Worm (Caenorhabditis elegans): Measurements from ENCODE around the gene F35B12.9.
A peak's percentile ranks its signal among the peaks of the same experiment; 100 is the strongest.

The F35B12.9 gene

ce11 chrV:11624954-11625353 is 24.0 kb downstream of the F35B12.9 start:
- TF ChIP-seq pha-4 (tag; optimal IDR thresholded peaks at IDR 0.05): no peak
- TF ChIP-seq ceh-24 (tag; optimal IDR thresholded peaks at IDR 0.05): no peak
- no peak for TF ChIP-seq pag-3 (tag; optimal IDR thresholded peaks at IDR 0.05; ENCODE audit: borderline replicate concordance)
- TF ChIP-seq hlh-6 (tag; optimal IDR thresholded peaks at IDR 0.05): no peak
- no peak for TF ChIP-seq ceh-2 (tag; optimal IDR thresholded peaks at IDR 0.05)

- no peak for TF ChIP-seq K02D7.2 (tag; optimal IDR thresholded peaks at IDR 0.05)
Measured at ce11 chrV:11627837-11628236, 26.9 kb downstream of the F35B12.9 start.

ce11 chrV:11629222-11630026 is 28.5 kb downstream of the F35B12.9 start, which contains the start of gene F35B12.10:
Gene F35B12.10 (minus strand): TSS chrV:11629272.
- no peak for TF ChIP-seq dmd-4 (tag; optimal IDR thresholded peaks at IDR 0.05; ENCODE audit: borderline replicate concordance)
- TF ChIP-seq elt-2 (tag; optimal IDR thresholded peaks at IDR 0.05): peak; percentile 69

- TF ChIP-seq unc-42 (tag; optimal IDR thresholded peaks at IDR 0.05) (no peak), ets-4 (tag; optimal IDR thresholded peaks at IDR 0.05) (no peak), pha-2 (tag; optimal IDR thresholded peaks at IDR 0.05) (no peak), npax-4 (tag; optimal IDR thresholded peaks at IDR 0.05) (no peak), unc-3 (GFP tag; conservative IDR thresholded peaks at IDR 0.05) (no peak), unc-3 (tag; optimal IDR thresholded peaks at IDR 0.05) (no peak), ceh-30 (tag; optimal IDR thresholded peaks at IDR 0.05) (no peak), ceh-6 (GFP tag; optimal IDR thresholded peaks at IDR 0.05) (no peak), ceh-31 (tag; optimal IDR thresholded peaks at IDR 0.05) (no peak), ref-2 (tag; optimal IDR thresholded peaks at IDR 0.05) (no peak), pax-1 (tag; optimal IDR thresholded peaks at IDR 0.05) (no peak), ceh-24 (tag; optimal IDR thresholded peaks at IDR 0.05) (no peak), hlh-13 (GFP tag; optimal IDR thresholded peaks at IDR 0.05) (no peak), ttx-3 (tag; optimal IDR thresholded peaks at IDR 0.05) (no peak)
Measured at ce11 chrV:11631128-11631527, 30.2 kb downstream of the F35B12.9 start.

ce11 chrV:11635587-11635986 is 34.6 kb downstream of the F35B12.9 start:
- no peak for TF ChIP-seq hlh-13 (GFP tag; optimal IDR thresholded peaks at IDR 0.05)
- no peak for TF ChIP-seq ceh-9 (tag; optimal IDR thresholded peaks at IDR 0.05)
- no peak for TF ChIP-seq C08G9.2 (tag; optimal IDR thresholded peaks at IDR 0.05)
- no peak for TF ChIP-seq dve-1 (tag; optimal IDR thresholded peaks at IDR 0.05)
- TF ChIP-seq ceh-45 (GFP tag; IDR thresholded peaks at IDR 0.05): no peak
- no peak for TF ChIP-seq ceh-2 (tag; optimal IDR thresholded peaks at IDR 0.05)
- TF ChIP-seq sox-2 (GFP tag; IDR thresholded peaks at IDR 0.05): no peak
- TF ChIP-seq hlh-30 (tag; optimal IDR thresholded peaks at IDR 0.05; ENCODE audit: insufficient read depth): no peak
- TF ChIP-seq hlh-8 (tag; optimal IDR thresholded peaks at IDR 0.05): no peak
- no peak for TF ChIP-seq pax-1 (tag; optimal IDR thresholded peaks at IDR 0.05)

- TF ChIP-seq C38D4.7 (GFP tag; optimal IDR thresholded peaks at IDR 0.05): no peak
- TF ChIP-seq sox-4 (tag; optimal IDR thresholded peaks at IDR 0.05): no peak
- TF ChIP-seq ttx-3 (tag; optimal IDR thresholded peaks at IDR 0.05): no peak
- no peak for TF ChIP-seq zip-5 (tag; optimal IDR thresholded peaks at IDR 0.05)
- no peak for TF ChIP-seq lin-11 (tag; optimal IDR thresholded peaks at IDR 0.05)
Measured at ce11 chrV:11637191-11637590, 36.2 kb downstream of the F35B12.9 start, which contains the start of gene sipa-1. Gene sipa-1 (minus strand): TSS chrV:11637291.
